Worm (Caenorhabditis elegans) whole organism, late embryonic: ENCODE data around the gene F01G4.4.
"Not testable (repeated sequence)": the region's sequence is repeated elsewhere in the genome, so short reads cannot be mapped to it uniquely, and the experiment has no call there.

ENCODE experiments used
- ama-1 ChIP-seq: fragments of 150-350 bp; optimal IDR thresholded peaks from 2 replicates; lab custom pipeline; 2014
- ceh-2 ChIP-seq: sonication (generic microtip); optimal IDR thresholded peaks from 2 replicates; lab custom pipeline; 2016; ENCODE audit warnings: missing genotype, missing genetic modification characterization, missing compliant biosample characterization
- ceh-31 ChIP-seq: sonication (generic microtip); optimal IDR thresholded peaks from 2 replicates; lab custom pipeline; 2016; ENCODE audit warnings: missing genetic modification characterization, missing compliant biosample characterization
- eyg-1 ChIP-seq: sonication (generic microtip); optimal IDR thresholded peaks from 2 replicates; lab custom pipeline; 2016; ENCODE audit warnings: missing genotype, missing genetic modification characterization, missing compliant biosample characterization
- lim-6 ChIP-seq: sonication (generic microtip); optimal IDR thresholded peaks from 2 replicates; lab custom pipeline; 2016; ENCODE audit warnings: missing genetic modification characterization, missing compliant biosample characterization
- nfya-1 ChIP-seq: sonication (generic microtip); optimal IDR thresholded peaks from 2 replicates; lab custom pipeline; 2017; ENCODE audit warnings: missing genetic modification characterization, mild to moderate bottlenecking, missing compliant biosample characterization, antibody characterized with exemption, moderate library complexity
- npax-4 ChIP-seq: sonication (generic microtip); optimal IDR thresholded peaks from 2 replicates; lab custom pipeline; 2016; ENCODE audit warnings: missing genetic modification characterization, missing compliant biosample characterization
- pag-3 ChIP-seq: sonication (generic microtip); optimal IDR thresholded peaks from 2 replicates; lab custom pipeline; 2016; ENCODE audit warnings: missing compliant biosample characterization, missing genetic modification characterization, borderline replicate concordance
- pqm-1 ChIP-seq: sonication (generic microtip); optimal IDR thresholded peaks from 2 replicates; lab custom pipeline; 2016; ENCODE audit warnings: missing genetic modification characterization, missing compliant biosample characterization
- rnt-1 ChIP-seq: sonication (generic microtip); optimal IDR thresholded peaks from 2 replicates; lab custom pipeline; 2016; ENCODE audit warnings: missing genetic modification characterization, missing compliant biosample characterization
- sox-4 ChIP-seq: sonication (generic microtip); optimal IDR thresholded peaks from 2 replicates; lab custom pipeline; 2017; ENCODE audit warnings: mild to moderate bottlenecking, missing genetic modification characterization, inconsistent platforms, missing compliant biosample characterization
- tbx-2 ChIP-seq: sonication (generic microtip); optimal IDR thresholded peaks from 2 replicates; lab custom pipeline; 2016; ENCODE audit warnings: missing genetic modification characterization, missing compliant biosample characterization
- unc-55 ChIP-seq: sonication (generic microtip); optimal IDR thresholded peaks from 2 replicates; lab custom pipeline; 2017; ENCODE audit warnings: missing biosample characterization, missing genetic modification reagents, missing genetic modification characterization

- TF ChIP-seq ama-1 (lab: Kevin White, UChicago); eyg-1; pqm-1 (tag; lab: Kevin White, UChicago); npax-4 (tag; lab: Kevin White, UChicago); pag-3 (tag; lab: Kevin White, UChicago); sox-4 (tag; lab: Kevin White, UChicago); unc-55: not testable (repeated sequence)
- TF ChIP-seq rnt-1 (tag; lab: Kevin White, UChicago) (peak; percentile 15), ceh-31 (tag; lab: Kevin White, UChicago) (peak; percentile 73), tbx-2 (tag; lab: Kevin White, UChicago) (peak; percentile 57), lim-6 (tag; lab: Kevin White, UChicago) (peak; percentile 44), ceh-2 (tag; lab: Kevin White, UChicago) (peak; percentile 18), nfya-1 (tag; lab: Kevin White, UChicago) (peak; percentile 53)
These were observed 36.1 kb downstream of the F01G4.4 start, which contains the start of gene cpt-2 for ce11 chrIV:11179123-11179740.
